Worm (Caenorhabditis elegans): ENCODE measurements around the gene R11.4.

DNA sequence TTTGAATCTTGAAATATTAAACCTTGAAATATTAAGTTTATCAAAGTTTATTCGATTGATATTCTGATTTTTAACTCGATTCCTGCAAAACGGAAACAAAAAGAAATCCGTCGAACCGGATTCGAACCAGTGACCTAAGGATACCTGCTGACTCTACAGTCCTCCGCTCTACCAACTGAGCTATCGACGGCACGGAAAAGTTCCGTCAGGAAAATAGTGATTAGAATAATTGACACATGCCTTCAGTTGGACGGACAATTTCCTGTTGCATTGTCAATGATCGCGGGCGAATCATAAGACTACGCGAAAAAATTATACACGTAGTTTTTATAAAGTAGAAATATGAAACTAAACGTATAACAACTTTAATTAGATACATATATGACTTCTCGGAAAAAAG is 1.3 kb downstream of the R11.4 start:
- TF ChIP-seq pha-4 (tag; optimal IDR thresholded peaks at IDR 0.05) = no peak
- TF ChIP-seq nhr-76 (tag; optimal IDR thresholded peaks at IDR 0.05) = no peak
- TF ChIP-seq snpc-4 (tag; optimal IDR thresholded peaks at IDR 0.05) = no peak
- TF ChIP-seq cnd-1 (tag; optimal IDR thresholded peaks at IDR 0.05) = no peak
- TF ChIP-seq nhr-2 (tag; optimal IDR thresholded peaks at IDR 0.05) = no peak
- TF ChIP-seq nhr-237 (tag; optimal IDR thresholded peaks at IDR 0.05) = no peak
- TF ChIP-seq ztf-11 (tag; optimal IDR thresholded peaks at IDR 0.05) = no peak
- no peak for TF ChIP-seq unc-39 (tag; optimal IDR thresholded peaks at IDR 0.05)
- TF ChIP-seq nhr-12 (tag; optimal IDR thresholded peaks at IDR 0.05) = no peak
- TF ChIP-seq elt-3 (tag; optimal IDR thresholded peaks at IDR 0.05) = no peak
- TF ChIP-seq lsy-2 (tag; optimal IDR thresholded peaks at IDR 0.05) = no peak
- TF ChIP-seq M03D4.4 (tag; optimal IDR thresholded peaks at IDR 0.05) = no peak
- TF ChIP-seq ceh-39 (tag; optimal IDR thresholded peaks at IDR 0.05) = no peak
- TF ChIP-seq unc-62 (GFP tag; optimal IDR thresholded peaks at IDR 0.05) = no peak

Measured in whole organism, mixed stage, embryonic.